Fruit fly (Drosophila melanogaster) whole organism, embryonic: ENCODE data around the gene CG46304.

Source experiments
- Blimp-1 ChIP-seq: fragments of 200-800 bp; sonication (Bioruptor generic); optimal IDR thresholded peaks from 3 replicates; lab custom pipeline; 2018; ENCODE audit warnings: missing biosample characterization, missing genetic modification characterization, mild to moderate bottlenecking, moderate library complexity, missing genetic modification reagents
- CG10565 ChIP-seq: fragments of 200-800 bp; sonication (Bioruptor generic); optimal IDR thresholded peaks from 3 replicates; lab custom pipeline; 2016; ENCODE audit warnings: missing biosample characterization, mild to moderate bottlenecking, missing genetic modification characterization
- CG11504 ChIP-seq: fragments of 200-800 bp; sonication (Bioruptor generic); optimal IDR thresholded peaks from 3 replicates; lab custom pipeline; 2019; ENCODE audit warnings: missing biosample characterization, mild to moderate bottlenecking, missing genetic modification characterization, moderate library complexity
- CG11695 ChIP-seq: fragments of 200-800 bp; sonication (Bioruptor generic); IDR thresholded peaks from 3 replicates; pipeline ENCODE4 v1.3.6; 2022; ENCODE audit warnings: missing biosample characterization, missing genetic modification characterization
- CG12236 ChIP-seq: fragments of 200-800 bp; sonication (Bioruptor generic); optimal IDR thresholded peaks from 2 replicates; lab custom pipeline; 2016; ENCODE audit warnings: missing biosample characterization, missing genetic modification characterization
- CG12659 ChIP-seq: fragments of 200-800 bp; sonication (Bioruptor generic); optimal IDR thresholded peaks from 3 replicates; lab custom pipeline; 2017; ENCODE audit warnings: mild to moderate bottlenecking, missing biosample characterization, missing genetic modification reagents, missing genetic modification characterization
- CG13296 ChIP-seq: fragments of 200-800 bp; sonication (Bioruptor generic); optimal IDR thresholded peaks from 3 replicates; lab custom pipeline; 2018; ENCODE audit warnings: missing biosample characterization, mild to moderate bottlenecking, missing genetic modification characterization
- CG13775 ChIP-seq: fragments of 200-800 bp; sonication (Bioruptor generic); optimal IDR thresholded peaks from 3 replicates; lab custom pipeline; 2017; ENCODE audit warnings: missing biosample characterization, mild to moderate bottlenecking, missing genetic modification characterization
- CG17359 ChIP-seq: fragments of 200-800 bp; sonication (Bioruptor generic); optimal IDR thresholded peaks from 3 replicates; lab custom pipeline; 2018; ENCODE audit warnings: missing biosample characterization, mild to moderate bottlenecking, missing genetic modification characterization, moderate library complexity
- CG17829 ChIP-seq: fragments of 200-800 bp; optimal IDR thresholded peaks from 2 replicates; lab custom pipeline; 2019; ENCODE audit warnings: missing biosample characterization, mild to moderate bottlenecking, missing genetic modification characterization, moderate library complexity
- CG2116 ChIP-seq: fragments of 200-800 bp; sonication (Bioruptor generic); optimal IDR thresholded peaks from 3 replicates; lab custom pipeline; 2018; ENCODE audit warnings: missing biosample characterization, mild to moderate bottlenecking, missing genetic modification characterization
- CG2712 ChIP-seq: fragments of 200-800 bp; optimal IDR thresholded peaks from 3 replicates; lab custom pipeline; 2019; ENCODE audit warnings: missing biosample characterization, mild to moderate bottlenecking, missing genetic modification characterization, moderate library complexity
- CG2875 ChIP-seq: fragments of 200-800 bp; sonication (Bioruptor generic); optimal IDR thresholded peaks from 2 replicates; lab custom pipeline; 2017; ENCODE audit warnings: missing biosample characterization, mild to moderate bottlenecking, missing genetic modification characterization, missing genetic modification reagents
- CG30403 ChIP-seq: fragments of 200-800 bp; sonication (Bioruptor generic); optimal IDR thresholded peaks from 3 replicates; lab custom pipeline; 2016; ENCODE audit warnings: missing biosample characterization, missing genetic modification characterization
- CG34224 ChIP-seq: fragments of 200-800 bp; sonication (Bioruptor generic); IDR thresholded peaks from 3 replicates; pipeline ENCODE4 v1.3.6; 2022; ENCODE audit warnings: missing biosample characterization, missing genetic modification characterization; ENCODE audit not compliant: partially characterized antibody
- CG6765 ChIP-seq: fragments of 200-800 bp; sonication (Bioruptor generic); optimal IDR thresholded peaks from 3 replicates; lab custom pipeline; 2017; ENCODE audit warnings: missing biosample characterization, mild to moderate bottlenecking, missing genetic modification characterization
- CG6813 ChIP-seq: fragments of 200-800 bp; sonication (Bioruptor generic); optimal IDR thresholded peaks from 2 replicates; lab custom pipeline; 2017; ENCODE audit warnings: missing biosample characterization, missing genetic modification characterization, mild to moderate bottlenecking, moderate library complexity, missing genetic modification reagents
- CG7372 ChIP-seq: fragments of 200-800 bp; sonication (Bioruptor generic); IDR thresholded peaks from 2 replicates; pipeline ENCODE4 v1.3.6; 2022; ENCODE audit warnings: missing biosample characterization, missing genetic modification characterization
- CG7928 ChIP-seq: fragments of 200-800 bp; sonication (Bioruptor generic); optimal IDR thresholded peaks from 2 replicates; lab custom pipeline; 2017; ENCODE audit warnings: missing biosample characterization, mild to moderate bottlenecking, missing genetic modification characterization
- CG8290 ChIP-seq, 3 experiments: fragments of 200-800 bp; sonication (Bioruptor generic); optimal IDR thresholded peaks; 2 replicates each; lab custom pipeline; 2016 to 2019; ENCODE audit warnings: missing biosample characterization in 3 of 3, missing genetic modification characterization in 3 of 3, mild to moderate bottlenecking in 2 of 3, moderate library complexity in 1 of 3
- CG8924 ChIP-seq: fragments of 200-800 bp; optimal IDR thresholded peaks from 3 replicates; lab custom pipeline; 2019; ENCODE audit warnings: missing biosample characterization, mild to moderate bottlenecking, missing genetic modification characterization, moderate library complexity
- CG9817 ChIP-seq: fragments of 200-800 bp; sonication (Bioruptor generic); optimal IDR thresholded peaks from 2 replicates; lab custom pipeline; 2018; ENCODE audit warnings: missing biosample characterization, mild to moderate bottlenecking, missing genetic modification characterization, moderate library complexity
- D19A ChIP-seq: fragments of 200-800 bp; optimal IDR thresholded peaks from 3 replicates; lab custom pipeline; 2019; ENCODE audit warnings: missing biosample characterization, mild to moderate bottlenecking, missing genetic modification characterization, moderate library complexity
- Ets65A ChIP-seq: fragments of 200-800 bp; sonication (Bioruptor generic); peaks from one replicate; lab custom pipeline; 2016; ENCODE audit warnings: missing biosample characterization, missing genetic modification characterization
- Fer1 ChIP-seq: fragments of 200-800 bp; sonication (Bioruptor generic); optimal IDR thresholded peaks from 2 replicates; lab custom pipeline; 2017; ENCODE audit warnings: missing biosample characterization, mild to moderate bottlenecking, missing genetic modification characterization
- Fer3 ChIP-seq: fragments of 200-800 bp; sonication (Bioruptor generic); optimal IDR thresholded peaks from 2 replicates; lab custom pipeline; 2018; ENCODE audit warnings: missing biosample characterization, mild to moderate bottlenecking, missing genetic modification characterization, moderate library complexity
- Meics ChIP-seq: fragments of 200-800 bp; sonication (Bioruptor generic); optimal IDR thresholded peaks from 2 replicates; lab custom pipeline; 2017; ENCODE audit warnings: missing biosample characterization, mild to moderate bottlenecking, missing genetic modification characterization
- Mes4 ChIP-seq: fragments of 200-800 bp; sonication (Bioruptor generic); optimal IDR thresholded peaks from 2 replicates; lab custom pipeline; 2016; ENCODE audit warnings: missing biosample characterization, missing genetic modification characterization
- Oaz ChIP-seq: fragments of 200-800 bp; sonication (Bioruptor generic); IDR thresholded peaks from 2 replicates; pipeline ENCODE4 v1.3.6; 2022; ENCODE audit warnings: missing biosample characterization, missing genetic modification characterization
- PHDP ChIP-seq: fragments of 200-800 bp; sonication (Bioruptor generic); optimal IDR thresholded peaks from 3 replicates; lab custom pipeline; 2018; ENCODE audit warnings: missing biosample characterization, mild to moderate bottlenecking, missing genetic modification characterization, moderate library complexity
- Sox100B ChIP-seq: fragments of 200-800 bp; sonication (Bioruptor generic); optimal IDR thresholded peaks from 3 replicates; lab custom pipeline; 2018; ENCODE audit warnings: missing biosample characterization, mild to moderate bottlenecking, missing genetic modification characterization
- cas ChIP-seq: fragments of 200-800 bp; sonication (Bioruptor generic); IDR thresholded peaks from 2 replicates; pipeline ENCODE4 v1.3.6; 2022; ENCODE audit warnings: missing biosample characterization, missing genetic modification characterization
- chinmo ChIP-seq: fragments of 200-800 bp; sonication (Bioruptor generic); IDR thresholded peaks from 4 replicates; pipeline ENCODE4 v1.3.6; 2022; ENCODE audit warnings: missing biosample characterization, missing genetic modification characterization; ENCODE audit not compliant: partially characterized antibody
- crp ChIP-seq, 2 experiments: fragments of 200-800 bp; sonication (Bioruptor generic); optimal IDR thresholded peaks; 2 replicates in 1 of 2; 3 replicates in 1 of 2; lab custom pipeline; 2017; ENCODE audit warnings: missing biosample characterization in 2 of 2, missing genetic modification characterization in 2 of 2, mild to moderate bottlenecking in 1 of 2, moderate library complexity in 1 of 2
- dan ChIP-seq: fragments of 200-800 bp; sonication (Bioruptor generic); IDR thresholded peaks from 2 replicates; pipeline ENCODE4 v1.3.6; 2022; ENCODE audit warnings: missing biosample characterization, missing genetic modification characterization
- dmrt99B ChIP-seq: fragments of 200-800 bp; sonication (Bioruptor generic); optimal IDR thresholded peaks from 2 replicates; lab custom pipeline; 2018; ENCODE audit warnings: missing biosample characterization, mild to moderate bottlenecking, missing genetic modification characterization, moderate library complexity
- dpn ChIP-seq, 2 experiments: fragments of 200-800 bp; sonication (Bioruptor generic); optimal IDR thresholded peaks; 3 replicates each; lab custom pipeline; 2016; ENCODE audit warnings: missing biosample characterization in 2 of 2, missing genetic modification characterization in 2 of 2
- dysf ChIP-seq: fragments of 200-800 bp; sonication (Bioruptor generic); IDR thresholded peaks from 3 replicates; pipeline ENCODE4 v1.3.6; 2022; ENCODE audit warnings: missing biosample characterization, missing genetic modification characterization
- ems ChIP-seq: fragments of 200-800 bp; sonication (Bioruptor generic); optimal IDR thresholded peaks from 3 replicates; lab custom pipeline; 2016; ENCODE audit warnings: missing biosample characterization, missing genetic modification characterization
- esg ChIP-seq: fragments of 200-800 bp; sonication (Bioruptor generic); conservative IDR thresholded peaks from 2 replicates; pipeline ENCODE4 v1.3.6; 2022; ENCODE audit warnings: missing biosample characterization, missing genetic modification characterization
- fd3F ChIP-seq: fragments of 200-800 bp; sonication (Bioruptor generic); optimal IDR thresholded peaks from 2 replicates; lab custom pipeline; 2018; ENCODE audit warnings: missing biosample characterization, mild to moderate bottlenecking, missing genetic modification characterization, moderate library complexity
- gcm2 ChIP-seq: fragments of 200-800 bp; sonication (Bioruptor generic); optimal IDR thresholded peaks from 2 replicates; lab custom pipeline; 2016; ENCODE audit warnings: missing biosample characterization, missing genetic modification characterization
- ken ChIP-seq: fragments of 200-800 bp; sonication (Bioruptor generic); IDR thresholded peaks from 3 replicates; pipeline ENCODE4 v1.3.6; 2022; ENCODE audit warnings: missing biosample characterization, missing genetic modification characterization
- lab ChIP-seq: fragments of 200-800 bp; sonication (Bioruptor generic); optimal IDR thresholded peaks from 3 replicates; lab custom pipeline; 2017; ENCODE audit warnings: missing biosample characterization, missing genetic modification characterization, mild to moderate bottlenecking, moderate library complexity, missing genetic modification reagents
- nau ChIP-seq: fragments of 200-800 bp; sonication (Bioruptor generic); optimal IDR thresholded peaks from 3 replicates; lab custom pipeline; 2017; ENCODE audit warnings: missing biosample characterization, mild to moderate bottlenecking, missing genetic modification characterization, missing genetic modification reagents
- nerfin-1 ChIP-seq: fragments of 200-800 bp; sonication (Bioruptor generic); optimal IDR thresholded peaks from 3 replicates; lab custom pipeline; 2019; ENCODE audit warnings: missing biosample characterization, mild to moderate bottlenecking, missing genetic modification characterization, moderate library complexity
- sna ChIP-seq: fragments of 200-800 bp; sonication (Bioruptor generic); IDR thresholded peaks from 2 replicates; pipeline ENCODE4 v1.3.6; 2022; ENCODE audit warnings: missing biosample characterization, missing genetic modification characterization; ENCODE audit not compliant: partially characterized antibody
- sob ChIP-seq: fragments of 200-800 bp; sonication (Bioruptor generic); IDR thresholded peaks from 2 replicates; pipeline ENCODE4 v1.3.6; 2022; ENCODE audit warnings: missing biosample characterization, missing genetic modification characterization
- sug ChIP-seq: fragments of 200-800 bp; optimal IDR thresholded peaks from 2 replicates; lab custom pipeline; 2019; ENCODE audit warnings: missing biosample characterization, mild to moderate bottlenecking, missing genetic modification characterization, moderate library complexity

Gene CG46304

dm6 chr2L:18966844-18967243 is 20.7 kb downstream of the CG46304 start (continued):
- TF ChIP-seq CG6813 (GFP tag; lab: Kevin White, UChicago) (peak; percentile 34), PHDP (tag; lab: Kevin White, UChicago) (peak; percentile 48), Mes4 (GFP tag; lab: Kevin White, UChicago) (no peak), Fer1 (GFP tag; lab: Kevin White, UChicago) (peak; percentile 66), CG12659 (GFP tag; lab: Kevin White, UChicago) (peak; percentile 36), fd3F (GFP tag; lab: Kevin White, UChicago) (peak; percentile 45), CG9817 (tag; lab: Kevin White, UChicago) (peak; percentile 51), CG10565 (GFP tag; lab: Kevin White, UChicago) (no peak), Fer3 (tag; lab: Kevin White, UChicago) (peak; percentile 67), CG17829 (tag; lab: Kevin White, UChicago) (peak; percentile 56), Sox100B (GFP tag; lab: Kevin White, UChicago) (peak; percentile 26), CG8924 (tag; lab: Kevin White, UChicago) (no peak), CG13775 (GFP tag; lab: Kevin White, UChicago) (peak; percentile 24), CG13296 (GFP tag; lab: Kevin White, UChicago) (peak; percentile 65), CG6765 (GFP tag; lab: Kevin White, UChicago) (peak; percentile 61), CG11695 (GFP tag; lab: Robert Waterston, UW) (peak; percentile 68), esg (GFP tag; lab: Robert Waterston, UW) (peak; percentile 40; the same call in 1 of the 2 replicates), chinmo (GFP tag; lab: Robert Waterston, UW) (no peak), ems (no peak), Meics (GFP tag; lab: Kevin White, UChicago) (peak; percentile 74), Oaz (no peak), cas (0 out of 2 replicates have a peak, but pooled peaks have one; percentile 12), dmrt99B (tag; lab: Kevin White, UChicago) (peak; percentile 48), CG17359 (tag; lab: Kevin White, UChicago) (peak; percentile 36), dan (no peak), CG12236 (GFP tag; lab: Kevin White, UChicago) (no peak), CG2712 (peak; percentile 57), lab (GFP tag; lab: Kevin White, UChicago) (peak; percentile 79), CG34224 (GFP tag; lab: Robert Waterston, UW) (no peak), nerfin-1 (tag; lab: Kevin White, UChicago) (no peak), Ets65A (GFP tag; lab: Kevin White, UChicago) (no peak), sob (GFP tag; lab: Robert Waterston, UW) (peak; percentile 56), nau (GFP tag; lab: Kevin White, UChicago) (no peak), CG11504 (tag; lab: Kevin White, UChicago) (peak; percentile 36), CG2116 (peak; percentile 25), CG8290 (GFP tag; optimal IDR thresholded peaks at IDR 0.05; lab: Kevin White, UChicago) (no peak), CG8290 (tag; optimal IDR thresholded peaks at IDR 0.05; lab: Kevin White, UChicago) (no peak), CG7928 (GFP tag; lab: Kevin White, UChicago) (no peak), gcm2 (GFP tag; lab: Kevin White, UChicago) (no peak), CG30403 (GFP tag; lab: Kevin White, UChicago) (peak; percentile 3), dysf (GFP tag; lab: Robert Waterston, UW) (peak; percentile 64; the same call in 2 of the 3 replicates), ken (GFP tag; lab: Robert Waterston, UW) (0 out of 3 replicates have a peak, but pooled peaks have one; percentile 14), D19A (tag; lab: Kevin White, UChicago) (peak; percentile 30), sug (peak; percentile 31), Blimp-1 (GFP tag; lab: Kevin White, UChicago) (peak; percentile 27), crp (GFP tag; optimal IDR thresholded peaks at IDR 0.05; lab: Kevin White, UChicago) (peak in 1 of 2 experiments; percentile 16), CG7372 (peak; percentile 55), CG2875 (no peak), dpn (GFP tag; optimal IDR thresholded peaks at IDR 0.05; lab: Kevin White, UChicago) (no peak), sna (GFP tag; lab: Robert Waterston, UW) (no peak)
